Fruit fly (Drosophila melanogaster) whole organism, wandering third instar larva: ENCODE results near the gene Sar1.

Experiments used
- Jra ChIP-seq: sonication (Bioruptor generic); optimal IDR thresholded peaks from 2 replicates; lab custom pipeline; 2016; ENCODE audit warnings: missing biosample characterization, missing genetic modification characterization
- Rel ChIP-seq, 2 experiments: fragments of 200-800 bp; sonication (Bioruptor generic) in 1 of 2; optimal IDR thresholded peaks; 2 replicates in 1 of 2; 3 replicates in 1 of 2; lab custom pipeline; 2016 to 2019; ENCODE audit warnings: mild to moderate bottlenecking in 2 of 2, missing biosample characterization in 2 of 2, missing genetic modification characterization in 2 of 2, moderate library complexity in 1 of 2

DNA sequence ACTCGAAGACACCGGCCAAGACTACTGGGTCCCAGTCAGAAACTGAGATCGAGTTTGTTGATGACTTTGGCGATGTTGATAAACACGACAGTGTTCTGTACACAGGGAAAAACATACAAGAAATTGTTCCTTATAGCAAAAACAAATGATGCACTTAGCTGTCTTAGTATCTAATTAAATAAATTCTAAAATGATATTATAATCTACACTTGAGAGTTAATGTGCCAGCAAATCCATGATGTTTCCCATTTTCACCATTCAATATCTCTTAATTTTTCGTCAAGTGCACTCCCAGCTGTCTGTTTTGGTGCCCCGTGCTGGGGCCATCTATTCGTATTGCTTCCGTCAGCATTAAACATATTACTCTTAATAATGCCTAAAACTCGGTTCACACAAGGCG lies 43.8 kb downstream of the Sar1 start:
- no peak for TF ChIP-seq Jra
- TF ChIP-seq Rel (GFP tag; optimal IDR thresholded peaks at IDR 0.05; lab: Kevin White, UChicago) = no peak
- TF ChIP-seq Rel (tag; optimal IDR thresholded peaks at IDR 0.05; lab: Kevin White, UChicago) = no peak
